Fruit fly (Drosophila melanogaster) whole organism, embryonic: ENCODE results near the gene CG1801.
A peak's percentile ranks its signal among the peaks of the same experiment; 100 is the strongest.

Source experiments
- C15 ChIP-seq: fragments of 200-800 bp; sonication (Bioruptor generic); IDR thresholded peaks from 3 replicates; pipeline ENCODE4 v1.3.6; 2022; ENCODE audit warnings: missing biosample characterization, missing genetic modification characterization
- CG12155 ChIP-seq: fragments of 200-800 bp; sonication (Bioruptor generic); optimal IDR thresholded peaks from 3 replicates; lab custom pipeline; 2016; ENCODE audit warnings: missing biosample characterization, missing genetic modification characterization
- CG1233 ChIP-seq: fragments of 200-800 bp; sonication (Bioruptor generic); optimal IDR thresholded peaks from 4 replicates; lab custom pipeline; 2018; ENCODE audit warnings: missing biosample characterization, mild to moderate bottlenecking, missing genetic modification characterization
- CG13624 ChIP-seq: fragments of 200-800 bp; sonication (Bioruptor generic); optimal IDR thresholded peaks from 2 replicates; lab custom pipeline; 2016; ENCODE audit warnings: missing biosample characterization, missing genetic modification characterization
- CG1603 ChIP-seq: fragments of 200-800 bp; sonication (Bioruptor generic); optimal IDR thresholded peaks from 2 replicates; lab custom pipeline; 2019; ENCODE audit warnings: missing biosample characterization, mild to moderate bottlenecking, missing genetic modification characterization, moderate library complexity
- CG17612 ChIP-seq: fragments of 200-800 bp; sonication (Bioruptor generic); IDR thresholded peaks from 2 replicates; pipeline ENCODE4 v1.3.6; 2022; ENCODE audit warnings: missing biosample characterization, missing genetic modification characterization
- CG17802 ChIP-seq: fragments of 200-800 bp; sonication (Bioruptor generic); optimal IDR thresholded peaks from 2 replicates; lab custom pipeline; 2018; ENCODE audit warnings: missing biosample characterization, mild to moderate bottlenecking, missing genetic modification characterization, moderate library complexity
- CG2202 ChIP-seq: fragments of 200-800 bp; sonication (Bioruptor generic); optimal IDR thresholded peaks from 2 replicates; lab custom pipeline; 2018; ENCODE audit warnings: missing biosample characterization, mild to moderate bottlenecking, missing genetic modification characterization
- CG4404 ChIP-seq: fragments of 200-800 bp; sonication (Bioruptor generic); IDR thresholded peaks from 2 replicates; pipeline ENCODE4 v1.3.6; 2022; ENCODE audit warnings: missing biosample characterization, missing genetic modification characterization
- CG6654 ChIP-seq: fragments of 200-800 bp; sonication (Bioruptor generic); optimal IDR thresholded peaks from 2 replicates; lab custom pipeline; 2017; ENCODE audit warnings: missing biosample characterization, mild to moderate bottlenecking, missing genetic modification characterization
- CG7556 ChIP-seq: fragments of 200-800 bp; sonication (Bioruptor generic); optimal IDR thresholded peaks from 2 replicates; lab custom pipeline; 2017; ENCODE audit warnings: missing biosample characterization, mild to moderate bottlenecking, missing genetic modification characterization
- CG7928 ChIP-seq: fragments of 200-800 bp; sonication (Bioruptor generic); optimal IDR thresholded peaks from 2 replicates; lab custom pipeline; 2017; ENCODE audit warnings: missing biosample characterization, mild to moderate bottlenecking, missing genetic modification characterization
- CG7987 ChIP-seq: fragments of 200-800 bp; sonication (Bioruptor generic); optimal IDR thresholded peaks from 2 replicates; lab custom pipeline; 2018; ENCODE audit warnings: missing biosample characterization, mild to moderate bottlenecking, missing genetic modification characterization, moderate library complexity
- CG8924 ChIP-seq: fragments of 200-800 bp; optimal IDR thresholded peaks from 3 replicates; lab custom pipeline; 2019; ENCODE audit warnings: missing biosample characterization, mild to moderate bottlenecking, missing genetic modification characterization, moderate library complexity
- CG9876 ChIP-seq: fragments of 200-800 bp; sonication (Bioruptor generic); optimal IDR thresholded peaks from 2 replicates; lab custom pipeline; 2016; ENCODE audit warnings: missing biosample characterization, missing genetic modification characterization
- CG9932 ChIP-seq: fragments of 200-800 bp; sonication (Bioruptor generic); IDR thresholded peaks from 2 replicates; pipeline ENCODE4 v1.3.6; 2022; ENCODE audit warnings: missing biosample characterization, missing genetic modification characterization
- Camta ChIP-seq: fragments of 200-800 bp; sonication (Bioruptor generic); optimal IDR thresholded peaks from 2 replicates; lab custom pipeline; 2016; ENCODE audit warnings: missing biosample characterization, missing genetic modification characterization
- Dad ChIP-seq: fragments of 200-800 bp; sonication (Bioruptor generic); optimal IDR thresholded peaks from 3 replicates; lab custom pipeline; 2016; ENCODE audit warnings: missing biosample characterization, missing genetic modification characterization
- E2f2 ChIP-seq: fragments of 200-800 bp; sonication (Bioruptor generic); IDR thresholded peaks from 2 replicates; pipeline ENCODE4 v1.3.6; 2022; ENCODE audit warnings: missing biosample characterization, missing genetic modification characterization
- Elba2 ChIP-seq: fragments of 200-800 bp; sonication (Bioruptor generic); optimal IDR thresholded peaks from 3 replicates; lab custom pipeline; 2016; ENCODE audit warnings: missing biosample characterization, missing genetic modification characterization
- Fer2 ChIP-seq: fragments of 200-800 bp; sonication (Bioruptor generic); optimal IDR thresholded peaks from 2 replicates; lab custom pipeline; 2018; ENCODE audit warnings: missing biosample characterization, mild to moderate bottlenecking, missing genetic modification characterization, moderate library complexity
- Hand ChIP-seq: fragments of 200-800 bp; sonication (Bioruptor generic); optimal IDR thresholded peaks from 2 replicates; lab custom pipeline; 2017; ENCODE audit warnings: mild to moderate bottlenecking, missing biosample characterization, missing genetic modification reagents, missing genetic modification characterization
- HmgD ChIP-seq: fragments of 200-800 bp; sonication (Bioruptor generic); optimal IDR thresholded peaks from 3 replicates; lab custom pipeline; 2016; ENCODE audit warnings: missing biosample characterization, missing genetic modification characterization
- Hr78 ChIP-seq, 2 experiments: fragments of 200-800 bp in 1 of 2; fragments of >200 bp in 1 of 2; sonication (Bioruptor generic) in 1 of 2; optimal IDR thresholded peaks; 2 replicates each; lab custom pipeline; 2017 to 2019; ENCODE audit warnings: missing biosample characterization in 2 of 2, missing genetic modification characterization in 2 of 2, mild to moderate bottlenecking in 1 of 2, moderate library complexity in 1 of 2
- Kr ChIP-seq: fragments of 200-800 bp; sonication (Bioruptor generic); optimal IDR thresholded peaks from 2 replicates; lab custom pipeline; 2017; ENCODE audit warnings: missing biosample characterization, mild to moderate bottlenecking, missing genetic modification characterization
- Lim3 ChIP-seq: fragments of 200-800 bp; sonication (Bioruptor generic); IDR thresholded peaks from 2 replicates; pipeline ENCODE4 v1.3.6; 2022; ENCODE audit warnings: missing biosample characterization, missing genetic modification characterization
- MBD-R2 ChIP-seq: fragments of 200-800 bp; sonication (Bioruptor generic); IDR thresholded peaks from 2 replicates; pipeline ENCODE4 v1.3.6; 2022; ENCODE audit warnings: missing biosample characterization, missing genetic modification characterization
- PHDP ChIP-seq: fragments of 200-800 bp; sonication (Bioruptor generic); optimal IDR thresholded peaks from 3 replicates; lab custom pipeline; 2018; ENCODE audit warnings: missing biosample characterization, mild to moderate bottlenecking, missing genetic modification characterization, moderate library complexity
- Rfx ChIP-seq: fragments of 200-800 bp; sonication (Bioruptor generic); IDR thresholded peaks from 2 replicates; pipeline ENCODE4 v1.3.6; 2022; ENCODE audit warnings: missing biosample characterization, missing genetic modification characterization
- Stat92E ChIP-seq, 3 experiments: fragments of >200 bp in 2 of 3; fragments of 200-800 bp in 1 of 3; sonication (Bioruptor generic) in 1 of 3; optimal IDR thresholded peaks; 2 replicates each; lab custom pipeline; 2017 to 2019; ENCODE audit warnings: missing biosample characterization in 3 of 3, missing genetic modification characterization in 3 of 3, mild to moderate bottlenecking in 1 of 3, moderate library complexity in 1 of 3
- ase ChIP-seq: fragments of 200-800 bp; sonication (Bioruptor generic); IDR thresholded peaks from 3 replicates; pipeline ENCODE4 v1.3.6; 2022; ENCODE audit warnings: missing biosample characterization, missing genetic modification characterization
- bigmax ChIP-seq: fragments of 200-800 bp; sonication (Bioruptor generic); optimal IDR thresholded peaks from 2 replicates; lab custom pipeline; 2018; ENCODE audit warnings: missing biosample characterization, mild to moderate bottlenecking, missing genetic modification characterization
- disco-r ChIP-seq: fragments of 200-800 bp; sonication (Bioruptor generic); optimal IDR thresholded peaks from 2 replicates; lab custom pipeline; 2016; ENCODE audit warnings: missing biosample characterization, missing genetic modification characterization
- dmrt11E ChIP-seq: fragments of 200-800 bp; sonication (Bioruptor generic); optimal IDR thresholded peaks from 3 replicates; lab custom pipeline; 2018; ENCODE audit warnings: missing biosample characterization, mild to moderate bottlenecking, missing genetic modification characterization, moderate library complexity
- dysf ChIP-seq: fragments of 200-800 bp; sonication (Bioruptor generic); IDR thresholded peaks from 3 replicates; pipeline ENCODE4 v1.3.6; 2022; ENCODE audit warnings: missing biosample characterization, missing genetic modification characterization
- gce ChIP-seq: fragments of 200-800 bp; sonication (Bioruptor generic); IDR thresholded peaks from 3 replicates; pipeline ENCODE4 v1.3.6; 2022; ENCODE audit warnings: missing biosample characterization, missing genetic modification characterization
- grn ChIP-seq: fragments of 200-800 bp; sonication (Bioruptor generic); optimal IDR thresholded peaks from 3 replicates; lab custom pipeline; 2017; ENCODE audit warnings: missing biosample characterization, missing genetic modification characterization
- gt ChIP-seq: fragments of 200-800 bp; sonication (Bioruptor generic); IDR thresholded peaks from 2 replicates; pipeline ENCODE4 v1.3.6; 2022; ENCODE audit warnings: missing biosample characterization, missing genetic modification characterization
- ham ChIP-seq: fragments of 200-800 bp; sonication (Bioruptor generic); IDR thresholded peaks from 2 replicates; pipeline ENCODE4 v1.3.6; 2022; ENCODE audit warnings: missing biosample characterization, missing genetic modification characterization
- insv ChIP-seq, 2 experiments: fragments of 200-800 bp; sonication (Bioruptor generic); optimal IDR thresholded peaks; 3 replicates each; lab custom pipeline; 2016 to 2018; ENCODE audit warnings: missing biosample characterization in 2 of 2, missing genetic modification characterization in 2 of 2
- kah ChIP-seq: fragments of 200-800 bp; sonication (Bioruptor generic); optimal IDR thresholded peaks from 2 replicates; lab custom pipeline; 2018; ENCODE audit warnings: missing biosample characterization, mild to moderate bottlenecking, missing genetic modification characterization
- klu ChIP-seq: fragments of 200-800 bp; sonication (Bioruptor generic); IDR thresholded peaks from 2 replicates; pipeline ENCODE4 v1.3.6; 2022; ENCODE audit warnings: missing biosample characterization, missing genetic modification characterization
- luna ChIP-seq: fragments of 200-800 bp; sonication (Bioruptor generic); optimal IDR thresholded peaks from 2 replicates; lab custom pipeline; 2016; ENCODE audit warnings: missing biosample characterization, missing genetic modification characterization
- mirr ChIP-seq: fragments of 200-800 bp; sonication (Bioruptor generic); optimal IDR thresholded peaks from 3 replicates; lab custom pipeline; 2018; ENCODE audit warnings: missing biosample characterization, mild to moderate bottlenecking, missing genetic modification characterization
- nerfin-2 ChIP-seq: fragments of 200-800 bp; sonication (Bioruptor generic); IDR thresholded peaks from 2 replicates; pipeline ENCODE4 v1.3.6; 2022; ENCODE audit warnings: missing biosample characterization, missing genetic modification characterization; ENCODE audit not compliant: partially characterized antibody
- pzg ChIP-seq: fragments of 200-800 bp; sonication (Bioruptor generic); optimal IDR thresholded peaks from 3 replicates; lab custom pipeline; 2018; ENCODE audit warnings: missing biosample characterization, mild to moderate bottlenecking, missing genetic modification characterization, moderate library complexity
- row ChIP-seq: fragments of 200-800 bp; sonication (Bioruptor generic); IDR thresholded peaks from 3 replicates; pipeline ENCODE4 v1.3.6; 2022; ENCODE audit warnings: missing biosample characterization, missing genetic modification characterization
- tll ChIP-seq, 2 experiments: fragments of 200-800 bp in 1 of 2; fragments of >200 bp in 1 of 2; sonication (Bioruptor generic) in 1 of 2; optimal IDR thresholded peaks; 2 replicates each; lab custom pipeline; 2017 to 2019; ENCODE audit warnings: missing biosample characterization in 2 of 2, missing genetic modification characterization in 2 of 2, mild to moderate bottlenecking in 1 of 2, moderate library complexity in 1 of 2
- yki ChIP-seq: fragments of >200 bp; optimal IDR thresholded peaks from 3 replicates; lab custom pipeline; 2018

The CG1801 gene

DNA sequence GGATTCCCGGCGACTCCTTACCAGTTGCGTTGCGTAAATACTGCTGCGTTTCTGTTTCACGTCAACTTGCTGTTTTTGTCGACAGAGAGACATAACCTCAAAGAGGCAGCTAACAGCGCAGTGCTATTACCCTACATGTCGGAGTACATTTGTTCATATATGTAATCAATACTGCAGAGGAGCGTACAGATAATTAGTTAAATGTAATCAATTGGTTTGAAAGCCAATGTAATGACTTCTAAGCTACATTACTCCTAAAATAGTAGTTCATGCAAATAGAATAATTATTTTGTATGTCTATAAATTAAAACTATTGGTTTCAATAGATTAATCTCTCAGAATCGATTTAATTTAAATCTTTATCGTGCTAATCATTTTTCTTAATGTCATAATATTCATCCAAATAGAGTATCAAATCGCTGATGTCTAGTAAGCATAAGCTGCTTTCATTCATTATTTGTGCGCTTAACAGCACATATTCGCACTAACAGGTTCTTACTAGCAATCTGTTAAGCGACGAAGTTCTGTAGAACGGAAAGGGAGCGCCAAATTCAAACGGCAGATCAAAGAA lies 2.0 kb upstream of the CG1801 start, which contains the start of the genes SLIRP1 and anox (continued):
- TF ChIP-seq gce (GFP tag; lab: Robert Waterston, UW) = no peak; the same call in 2 of the 3 replicates
- TF ChIP-seq Kr (GFP tag; lab: Kevin White, UChicago) = no peak
- peak; percentile 40 for TF ChIP-seq CG17802 (tag; lab: Kevin White, UChicago)
- TF ChIP-seq ase = peak; percentile 48; the same call in 1 of the 3 replicates
- peak; percentile 86 for TF ChIP-seq CG9932 (GFP tag; lab: Robert Waterston, UW)
- TF ChIP-seq mirr (GFP tag; lab: Kevin White, UChicago) = peak; percentile 58
- peak in 1 of 2 experiments; percentile 48 for TF ChIP-seq insv (GFP tag; optimal IDR thresholded peaks at IDR 0.05; lab: Kevin White, UChicago)
- no peak for TF ChIP-seq Elba2
- TF ChIP-seq CG8924 (tag; lab: Kevin White, UChicago) = peak; percentile 92
- peak; percentile 92 for TF ChIP-seq dmrt11E (tag; lab: Kevin White, UChicago)
- peak; percentile 66 for TF ChIP-seq CG1603
- peak; percentile 79 for TF ChIP-seq Hand (GFP tag; lab: Kevin White, UChicago)
- peak; percentile 55 for TF ChIP-seq Dad
- TF ChIP-seq row = peak; percentile 96
- TF ChIP-seq HmgD (GFP tag; lab: Kevin White, UChicago) = peak; percentile 49
- TF ChIP-seq disco-r (GFP tag; lab: Kevin White, UChicago) = peak; percentile 40
- 0 out of 2 replicates have a peak, but pooled peaks have one; percentile 12 for TF ChIP-seq Lim3 (GFP tag; lab: Robert Waterston, UW)
- TF ChIP-seq PHDP = peak; percentile 90
- peak; percentile 74 for TF ChIP-seq E2f2 (GFP tag; lab: Robert Waterston, UW)
- TF ChIP-seq Fer2 = peak; percentile 61
- peak; percentile 88 for TF ChIP-seq Camta (GFP tag; lab: Kevin White, UChicago)
- TF ChIP-seq CG12155 (GFP tag; lab: Kevin White, UChicago) = peak; percentile 77
- peak; percentile 64; the same call in 1 of the 3 replicates for TF ChIP-seq C15
- TF ChIP-seq CG7987 (GFP tag; lab: Kevin White, UChicago) = peak; percentile 66
- TF ChIP-seq CG13624 (GFP tag; lab: Kevin White, UChicago) = peak; percentile 79
- peak; percentile 31; the same call in 1 of the 2 replicates for TF ChIP-seq MBD-R2 (GFP tag; lab: Robert Waterston, UW)
- TF ChIP-seq nerfin-2 (GFP tag; lab: Robert Waterston, UW) = no peak
- TF ChIP-seq CG1233 = peak; percentile 87
- TF ChIP-seq dysf (GFP tag; lab: Robert Waterston, UW) = peak; percentile 90
- peak; percentile 64 for TF ChIP-seq CG2202 (tag; lab: Kevin White, UChicago)
- TF ChIP-seq CG17612 (GFP tag; lab: Robert Waterston, UW) = no peak
- peak; percentile 66 for TF ChIP-seq CG4404
- TF ChIP-seq Hr78 (GFP tag; optimal IDR thresholded peaks at IDR 0.05; lab: Kevin White, UChicago) = peak in 1 of 2 experiments; percentile 59
- peak; percentile 92 for TF ChIP-seq CG7556 (GFP tag; lab: Kevin White, UChicago)
- TF ChIP-seq grn (GFP tag; lab: Kevin White, UChicago) = peak; percentile 39
- TF ChIP-seq gt (GFP tag; lab: Robert Waterston, UW) = peak; percentile 50
- peak; percentile 98 for TF ChIP-seq bigmax
- TF ChIP-seq Stat92E (GFP tag; optimal IDR thresholded peaks at IDR 0.05; lab: Kevin White, UChicago) = peak in 1 of 3 experiments; percentile 46
- TF ChIP-seq yki = no peak
- TF ChIP-seq tll (GFP tag; optimal IDR thresholded peaks at IDR 0.05; lab: Kevin White, UChicago) = peak in 1 of 2 experiments; percentile 29
- TF ChIP-seq Rfx (GFP tag; lab: Robert Waterston, UW) = peak; percentile 81
- peak; percentile 41 for TF ChIP-seq pzg
- TF ChIP-seq kah = peak; percentile 3
- TF ChIP-seq klu = peak; percentile 71
- TF ChIP-seq CG6654 (GFP tag; lab: Kevin White, UChicago) = peak; percentile 65
- 0 out of 2 replicates have a peak, but pooled peaks have one; percentile 23 for TF ChIP-seq ham (GFP tag; lab: Robert Waterston, UW)
- peak; percentile 45 for TF ChIP-seq CG9876
- TF ChIP-seq CG7928 (GFP tag; lab: Kevin White, UChicago) = peak; percentile 55
- TF ChIP-seq luna (GFP tag; lab: Kevin White, UChicago) = peak; percentile 56
